Fruit fly (Drosophila melanogaster): Measurements from ENCODE around the gene Moe.

DNA sequence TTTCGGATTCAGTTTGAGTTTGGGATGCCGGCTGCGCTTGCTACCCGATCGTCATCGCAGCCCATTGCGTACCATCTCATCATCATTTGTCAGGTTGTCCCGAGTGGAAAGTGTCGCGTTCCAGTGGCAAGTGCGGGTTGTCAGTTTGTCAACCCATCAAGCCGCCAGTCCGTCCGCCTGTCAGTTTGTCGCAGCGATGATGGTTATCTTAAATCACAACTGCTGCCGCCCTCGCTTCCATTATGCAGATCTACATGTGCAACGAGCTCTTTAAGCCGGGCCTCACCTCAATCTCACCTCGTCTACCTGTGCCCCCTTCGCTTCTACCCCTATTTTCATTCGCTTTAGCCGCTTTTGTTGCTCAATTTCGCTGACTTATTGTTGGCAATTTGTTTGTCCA lies 66.4 kb downstream of the Moe start:
- TF ChIP-seq CG15336 (GFP tag; IDR thresholded peaks at IDR 0.05) (no peak), CG6163 (GFP tag; IDR thresholded peaks at IDR 0.05) (no peak), CG6854 (GFP tag; optimal IDR thresholded peaks at IDR 0.05) (no peak), Sox14 (GFP tag; optimal IDR thresholded peaks at IDR 0.05) (no peak), acj6 (GFP tag; optimal IDR thresholded peaks at IDR 0.05) (no peak), Hr39 (GFP tag; optimal IDR thresholded peaks at IDR 0.05) (no peak)

Data from whole organism, prepupa.